Worm (Caenorhabditis elegans): ENCODE measurements around the gene Y37H2C.4.

DNA sequence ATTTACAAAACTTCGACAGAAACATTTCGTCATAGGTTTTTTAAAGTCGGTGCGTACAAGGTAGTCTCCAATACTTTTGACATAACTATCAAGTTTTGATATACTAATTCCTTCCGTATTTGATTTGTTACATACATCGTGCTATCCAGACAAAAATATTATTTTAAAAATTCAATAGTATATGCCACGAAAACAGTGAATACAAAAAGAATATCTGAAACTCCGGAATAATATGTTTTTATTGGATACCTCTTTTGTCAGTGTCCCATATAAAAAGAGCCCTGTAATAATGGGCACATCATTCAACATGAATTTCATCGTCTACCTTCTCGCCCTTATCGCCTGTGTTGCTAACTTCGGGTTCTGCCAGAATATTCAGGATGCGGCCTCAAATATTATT lies 21.8 kb downstream of the Y37H2C.4 start, which contains the start of gene Y51A2A.12:
- TF ChIP-seq elt-2 (tag; optimal IDR thresholded peaks at IDR 0.05) (no peak), nhr-11 (tag; optimal IDR thresholded peaks at IDR 0.05) (no peak), elt-3 (tag; optimal IDR thresholded peaks at IDR 0.05) (no peak), daf-12 (tag; optimal IDR thresholded peaks at IDR 0.05) (no peak), nhr-28 (tag; optimal IDR thresholded peaks at IDR 0.05) (no peak), pha-4 (tag; optimal IDR thresholded peaks at IDR 0.05) (no peak), nhr-237 (tag; optimal IDR thresholded peaks at IDR 0.05) (no peak), ama-1 (optimal IDR thresholded peaks at IDR 0.05) (no peak), unc-62 (GFP tag; optimal IDR thresholded peaks at IDR 0.05) (no peak), nhr-23 (tag; optimal IDR thresholded peaks at IDR 0.05) (no peak), nhr-12 (tag; optimal IDR thresholded peaks at IDR 0.05) (no peak), lin-39 (tag; optimal IDR thresholded peaks at IDR 0.05) (no peak), ztf-11 (tag; optimal IDR thresholded peaks at IDR 0.05) (no peak)
